Fruit fly (Drosophila melanogaster) whole organism, embryonic: Measurements from ENCODE around the gene CG33107.

Experiments used
- Ada2b ChIP-seq: fragments of 200-800 bp; sonication (Bioruptor generic); IDR thresholded peaks from 2 replicates; pipeline ENCODE4 v1.3.6; 2022; ENCODE audit warnings: missing biosample characterization, missing genetic modification characterization
- CG1024 ChIP-seq: fragments of 200-800 bp; sonication (Bioruptor generic); IDR thresholded peaks from 2 replicates; pipeline ENCODE4 v1.3.6; 2022; ENCODE audit warnings: missing biosample characterization, missing genetic modification characterization
- CG10431 ChIP-seq: fragments of 200-800 bp; sonication (Bioruptor generic); optimal IDR thresholded peaks from 3 replicates; lab custom pipeline; 2018; ENCODE audit warnings: missing biosample characterization, mild to moderate bottlenecking, missing genetic modification characterization
- CG11247 ChIP-seq: fragments of 200-800 bp; sonication (Bioruptor generic); IDR thresholded peaks from 2 replicates; pipeline ENCODE4 v1.3.6; 2022; ENCODE audit warnings: missing biosample characterization, missing genetic modification characterization
- CG12155 ChIP-seq: fragments of 200-800 bp; sonication (Bioruptor generic); optimal IDR thresholded peaks from 3 replicates; lab custom pipeline; 2016; ENCODE audit warnings: missing biosample characterization, missing genetic modification characterization
- CG14014 ChIP-seq: fragments of 200-800 bp; sonication (Bioruptor generic); IDR thresholded peaks from 2 replicates; pipeline ENCODE4 v1.3.6; 2022; ENCODE audit warnings: missing biosample characterization, missing genetic modification characterization
- CG1529 ChIP-seq: fragments of 200-800 bp; sonication (Bioruptor generic); optimal IDR thresholded peaks from 3 replicates; lab custom pipeline; 2018; ENCODE audit warnings: missing biosample characterization, missing genetic modification characterization
- CG15601 ChIP-seq: fragments of 200-800 bp; sonication (Bioruptor generic); optimal IDR thresholded peaks from 3 replicates; lab custom pipeline; 2019; ENCODE audit warnings: missing biosample characterization, mild to moderate bottlenecking, missing genetic modification characterization, moderate library complexity
- CG15696 ChIP-seq: fragments of 200-800 bp; sonication (Bioruptor generic); optimal IDR thresholded peaks from 2 replicates; lab custom pipeline; 2019; ENCODE audit warnings: missing biosample characterization, mild to moderate bottlenecking, missing genetic modification characterization, moderate library complexity
- CG17385 ChIP-seq: fragments of 200-800 bp; sonication (Bioruptor generic); optimal IDR thresholded peaks from 3 replicates; lab custom pipeline; 2018; ENCODE audit warnings: missing biosample characterization, mild to moderate bottlenecking, missing genetic modification characterization
- CG2120 ChIP-seq: fragments of 200-800 bp; sonication (Bioruptor generic); optimal IDR thresholded peaks from 3 replicates; lab custom pipeline; 2016; ENCODE audit warnings: missing biosample characterization, missing genetic modification characterization
- CG33213 ChIP-seq: fragments of 200-800 bp; sonication (Bioruptor generic); optimal IDR thresholded peaks from 3 replicates; lab custom pipeline; 2016; ENCODE audit warnings: missing biosample characterization, missing genetic modification characterization
- CG3847 ChIP-seq: fragments of 200-800 bp; sonication (Bioruptor generic); IDR thresholded peaks from 2 replicates; pipeline ENCODE4 v1.3.6; 2022; ENCODE audit warnings: missing biosample characterization, missing genetic modification characterization
- CG4328 ChIP-seq: fragments of 200-800 bp; sonication (Bioruptor generic); optimal IDR thresholded peaks from 3 replicates; lab custom pipeline; 2017; ENCODE audit warnings: missing biosample characterization, missing genetic modification reagents, missing genetic modification characterization
- CG4617 ChIP-seq: fragments of 200-800 bp; sonication (Bioruptor generic); optimal IDR thresholded peaks from 3 replicates; lab custom pipeline; 2016; ENCODE audit warnings: missing biosample characterization, missing genetic modification characterization, borderline replicate concordance
- CG4730 ChIP-seq: fragments of 200-800 bp; sonication (Bioruptor generic); IDR thresholded peaks from 2 replicates; pipeline ENCODE4 v1.3.6; 2022; ENCODE audit warnings: missing biosample characterization, missing genetic modification characterization
- CG6254 ChIP-seq: fragments of 200-800 bp; sonication (Bioruptor generic); optimal IDR thresholded peaks from 3 replicates; lab custom pipeline; 2017; ENCODE audit warnings: mild to moderate bottlenecking, missing biosample characterization, missing genetic modification reagents, missing genetic modification characterization
- CTCF ChIP-seq: fragments of 200-800 bp; sonication (Bioruptor generic); optimal IDR thresholded peaks from 2 replicates; lab custom pipeline; 2017; ENCODE audit warnings: missing biosample characterization, mild to moderate bottlenecking, missing genetic modification characterization, moderate library complexity
- Dbx ChIP-seq: fragments of 200-800 bp; sonication (Bioruptor generic); IDR thresholded peaks from 3 replicates; pipeline ENCODE4 v1.3.6; 2022; ENCODE audit warnings: missing biosample characterization, missing genetic modification characterization
- Eip74EF ChIP-seq, 2 experiments: fragments of 200-800 bp in 1 of 2; fragments of >200 bp in 1 of 2; sonication (Bioruptor generic) in 1 of 2; optimal IDR thresholded peaks; 2 replicates each; lab custom pipeline; 2017 to 2019; ENCODE audit warnings: missing biosample characterization in 2 of 2, missing genetic modification characterization in 2 of 2, mild to moderate bottlenecking in 1 of 2, moderate library complexity in 1 of 2
- HLH3B ChIP-seq: fragments of 200-800 bp; sonication (Bioruptor generic); IDR thresholded peaks from 2 replicates; pipeline ENCODE4 v1.3.6; 2022; ENCODE audit warnings: missing biosample characterization, missing genetic modification characterization
- Jarid2 ChIP-seq: fragments of 200-800 bp; sonication (Bioruptor generic); optimal IDR thresholded peaks from 3 replicates; lab custom pipeline; 2017; ENCODE audit warnings: mild to moderate bottlenecking, missing biosample characterization, missing genetic modification reagents, missing genetic modification characterization
- Kr ChIP-seq: fragments of 200-800 bp; sonication (Bioruptor generic); optimal IDR thresholded peaks from 2 replicates; lab custom pipeline; 2017; ENCODE audit warnings: missing biosample characterization, mild to moderate bottlenecking, missing genetic modification characterization
- MBD-R2 ChIP-seq: fragments of 200-800 bp; sonication (Bioruptor generic); IDR thresholded peaks from 2 replicates; pipeline ENCODE4 v1.3.6; 2022; ENCODE audit warnings: missing biosample characterization, missing genetic modification characterization
- MESR4 ChIP-seq: fragments of 200-800 bp; sonication (Bioruptor generic); optimal IDR thresholded peaks from 2 replicates; lab custom pipeline; 2018; ENCODE audit warnings: missing biosample characterization, mild to moderate bottlenecking, missing genetic modification characterization, moderate library complexity
- Max ChIP-seq: fragments of 200-800 bp; sonication (Bioruptor generic); optimal IDR thresholded peaks from 2 replicates; lab custom pipeline; 2016; ENCODE audit warnings: missing biosample characterization, mild to moderate bottlenecking, missing genetic modification characterization
- Nf-YC ChIP-seq: fragments of 200-800 bp; optimal IDR thresholded peaks from 3 replicates; lab custom pipeline; 2019; ENCODE audit warnings: missing biosample characterization, mild to moderate bottlenecking, missing genetic modification characterization, moderate library complexity
- Opbp ChIP-seq: fragments of 200-800 bp; sonication (Bioruptor generic); IDR thresholded peaks from 3 replicates; pipeline ENCODE4 v1.3.6; 2022; ENCODE audit warnings: missing biosample characterization, missing genetic modification characterization; ENCODE audit not compliant: partially characterized antibody
- Ptx1 ChIP-seq: fragments of 200-800 bp; sonication (Bioruptor generic); IDR thresholded peaks from 2 replicates; pipeline ENCODE4 v1.3.6; 2022; ENCODE audit warnings: missing biosample characterization, missing genetic modification characterization
- Scr ChIP-seq: fragments of 200-800 bp; sonication (Bioruptor generic); IDR thresholded peaks from 2 replicates; pipeline ENCODE4 v1.3.6; 2022; ENCODE audit warnings: missing biosample characterization, missing genetic modification characterization; ENCODE audit not compliant: partially characterized antibody
- Sox100B ChIP-seq: fragments of 200-800 bp; sonication (Bioruptor generic); optimal IDR thresholded peaks from 3 replicates; lab custom pipeline; 2018; ENCODE audit warnings: missing biosample characterization, mild to moderate bottlenecking, missing genetic modification characterization
- al ChIP-seq: fragments of 200-800 bp; sonication (Bioruptor generic); IDR thresholded peaks from 2 replicates; pipeline ENCODE4 v1.3.6; 2022; ENCODE audit warnings: missing biosample characterization, missing genetic modification characterization
- amos ChIP-seq: fragments of 200-800 bp; sonication (Bioruptor generic); IDR thresholded peaks from 2 replicates; pipeline ENCODE4 v1.3.6; 2022; ENCODE audit warnings: missing biosample characterization, missing genetic modification characterization; ENCODE audit not compliant: partially characterized antibody
- cas ChIP-seq: fragments of 200-800 bp; sonication (Bioruptor generic); IDR thresholded peaks from 2 replicates; pipeline ENCODE4 v1.3.6; 2022; ENCODE audit warnings: missing biosample characterization, missing genetic modification characterization
- caup ChIP-seq: fragments of 200-800 bp; sonication (Bioruptor generic); optimal IDR thresholded peaks from 3 replicates; lab custom pipeline; 2017; ENCODE audit warnings: missing biosample characterization, mild to moderate bottlenecking, missing genetic modification characterization, moderate library complexity; ENCODE audit not compliant: severe bottlenecking
- fd102C ChIP-seq: fragments of 200-800 bp; sonication (Bioruptor generic); optimal IDR thresholded peaks from 2 replicates; lab custom pipeline; 2018; ENCODE audit warnings: missing biosample characterization, mild to moderate bottlenecking, missing genetic modification characterization, moderate library complexity
- ftz-f1 ChIP-seq: fragments of 200-800 bp; sonication (Bioruptor generic); optimal IDR thresholded peaks from 2 replicates; lab custom pipeline; 2016; ENCODE audit warnings: missing biosample characterization, missing genetic modification characterization
- gce ChIP-seq: fragments of 200-800 bp; sonication (Bioruptor generic); IDR thresholded peaks from 3 replicates; pipeline ENCODE4 v1.3.6; 2022; ENCODE audit warnings: missing biosample characterization, missing genetic modification characterization
- gcm2 ChIP-seq: fragments of 200-800 bp; sonication (Bioruptor generic); optimal IDR thresholded peaks from 2 replicates; lab custom pipeline; 2016; ENCODE audit warnings: missing biosample characterization, missing genetic modification characterization
- grau ChIP-seq: fragments of 200-800 bp; optimal IDR thresholded peaks from 3 replicates; lab custom pipeline; 2019; ENCODE audit warnings: missing biosample characterization, mild to moderate bottlenecking, missing genetic modification characterization, moderate library complexity
- klu ChIP-seq: fragments of 200-800 bp; sonication (Bioruptor generic); IDR thresholded peaks from 2 replicates; pipeline ENCODE4 v1.3.6; 2022; ENCODE audit warnings: missing biosample characterization, missing genetic modification characterization
- mam ChIP-seq: fragments of 200-800 bp; sonication (Bioruptor generic); optimal IDR thresholded peaks from 3 replicates; lab custom pipeline; 2016; ENCODE audit warnings: missing biosample characterization, missing genetic modification characterization
- nau ChIP-seq: fragments of 200-800 bp; sonication (Bioruptor generic); optimal IDR thresholded peaks from 3 replicates; lab custom pipeline; 2017; ENCODE audit warnings: missing biosample characterization, mild to moderate bottlenecking, missing genetic modification characterization, missing genetic modification reagents
- pros ChIP-seq: fragments of 200-800 bp; sonication (Bioruptor generic); optimal IDR thresholded peaks from 3 replicates; lab custom pipeline; 2019; ENCODE audit warnings: missing biosample characterization, mild to moderate bottlenecking, missing genetic modification characterization, moderate library complexity
- pum ChIP-seq: fragments of 200-800 bp; sonication (Bioruptor generic); optimal IDR thresholded peaks from 2 replicates; lab custom pipeline; 2016; ENCODE audit warnings: missing biosample characterization, missing genetic modification characterization
- row ChIP-seq: fragments of 200-800 bp; sonication (Bioruptor generic); IDR thresholded peaks from 3 replicates; pipeline ENCODE4 v1.3.6; 2022; ENCODE audit warnings: missing biosample characterization, missing genetic modification characterization
- sc ChIP-seq, 3 experiments: fragments of >200 bp in 2 of 3; fragments of 200-800 bp in 1 of 3; sonication (Bioruptor generic) in 1 of 3; optimal IDR thresholded peaks; 2 replicates in 2 of 3; 3 replicates in 1 of 3; lab custom pipeline; 2017; ENCODE audit warnings: mild to moderate bottlenecking in 1 of 3, missing biosample characterization in 1 of 3, missing genetic modification characterization in 1 of 3, missing genetic modification reagents in 1 of 3
- slbo ChIP-seq: fragments of 200-800 bp; sonication (Bioruptor generic); IDR thresholded peaks from 2 replicates; pipeline ENCODE4 v1.3.6; 2022; ENCODE audit warnings: missing biosample characterization, missing genetic modification characterization
- sna ChIP-seq: fragments of 200-800 bp; sonication (Bioruptor generic); IDR thresholded peaks from 2 replicates; pipeline ENCODE4 v1.3.6; 2022; ENCODE audit warnings: missing biosample characterization, missing genetic modification characterization; ENCODE audit not compliant: partially characterized antibody
- tio ChIP-seq: fragments of 200-800 bp; sonication (Bioruptor generic); optimal IDR thresholded peaks from 2 replicates; lab custom pipeline; 2017; ENCODE audit warnings: missing biosample characterization, missing genetic modification characterization, inconsistent platforms
- tx ChIP-seq: fragments of 200-800 bp; sonication (Bioruptor generic); optimal IDR thresholded peaks from 2 replicates; lab custom pipeline; 2016; ENCODE audit warnings: missing biosample characterization, missing genetic modification characterization
- yki ChIP-seq: fragments of >200 bp; optimal IDR thresholded peaks from 3 replicates; lab custom pipeline; 2018

Gene CG33107

dm6 chr3R:22580546-22580945 lies 4.0 kb downstream of the CG33107 start, which contains the start of gene CSN6 (continued):
- TF ChIP-seq tx (GFP tag; lab: Kevin White, UChicago) (no peak), grau (tag; lab: Kevin White, UChicago) (peak; percentile 8), mam (peak; percentile 37), CG1024 (no peak), CTCF (GFP tag; lab: Kevin White, UChicago) (peak; percentile 25), row (GFP tag; lab: Robert Waterston, UW) (peak; percentile 18; the same call in 1 of the 3 replicates), nau (GFP tag; lab: Kevin White, UChicago) (no peak), gcm2 (no peak), Max (GFP tag; lab: Kevin White, UChicago) (no peak), CG12155 (GFP tag; lab: Kevin White, UChicago) (peak; percentile 68), slbo (GFP tag; lab: Robert Waterston, UW) (no peak), pros (GFP tag; lab: Kevin White, UChicago) (no peak), pum (no peak), CG4328 (no peak), fd102C (GFP tag; lab: Kevin White, UChicago) (no peak), CG1529 (no peak), yki (lab: Kevin White, UChicago) (no peak), MESR4 (GFP tag; lab: Kevin White, UChicago) (peak; percentile 56), Nf-YC (tag; lab: Kevin White, UChicago) (peak; percentile 68), Ptx1 (GFP tag; lab: Robert Waterston, UW) (no peak), Ada2b (no peak), Kr (GFP tag; lab: Kevin White, UChicago) (no peak), MBD-R2 (GFP tag; lab: Robert Waterston, UW) (peak; percentile 93), HLH3B (GFP tag; lab: Robert Waterston, UW) (no peak), al (GFP tag; lab: Robert Waterston, UW) (no peak), cas (no peak), Sox100B (GFP tag; lab: Kevin White, UChicago) (no peak), amos (GFP tag; lab: Robert Waterston, UW) (peak; percentile 84), sna (peak; percentile 79), CG10431 (no peak), Eip74EF (GFP tag; optimal IDR thresholded peaks at IDR 0.05; lab: Kevin White, UChicago) (no peak), sc (optimal IDR thresholded peaks at IDR 0.05; lab: Kevin White, UChicago) (no peak), sc (GFP tag; optimal IDR thresholded peaks at IDR 0.05; lab: Kevin White, UChicago) (no peak), Jarid2 (GFP tag; lab: Kevin White, UChicago) (no peak), klu (GFP tag; lab: Robert Waterston, UW) (no peak), gce (GFP tag; lab: Robert Waterston, UW) (no peak), CG15601 (tag; lab: Kevin White, UChicago) (no peak), CG17385 (GFP tag; lab: Kevin White, UChicago) (no peak), CG14014 (GFP tag; lab: Robert Waterston, UW) (no peak), CG11247 (GFP tag; lab: Robert Waterston, UW) (no peak), CG15696 (tag; lab: Kevin White, UChicago) (no peak), Dbx (GFP tag; lab: Robert Waterston, UW) (peak; percentile 57; the same call in 2 of the 3 replicates), CG2120 (GFP tag; lab: Kevin White, UChicago) (no peak), CG33213 (GFP tag; lab: Kevin White, UChicago) (peak; percentile 60), Opbp (peak; percentile 88), ftz-f1 (peak; percentile 42), CG4617 (peak; percentile 37), CG6254 (GFP tag; lab: Kevin White, UChicago) (no peak), Scr (GFP tag; lab: Robert Waterston, UW) (peak; percentile 82), caup (GFP tag; lab: Kevin White, UChicago) (no peak), tio (GFP tag; lab: Kevin White, UChicago) (no peak), CG4730 (GFP tag; lab: Robert Waterston, UW) (no peak), CG3847 (GFP tag; lab: Robert Waterston, UW) (peak; percentile 49)
